Fruit fly (Drosophila melanogaster) whole organism, embryonic: ENCODE measurements around the gene CG34291.

Experiments
- ATbp ChIP-seq: fragments of 200-800 bp; sonication (Bioruptor generic); optimal IDR thresholded peaks from 2 replicates; lab custom pipeline; 2017; ENCODE audit warnings: missing biosample characterization, mild to moderate bottlenecking, missing genetic modification characterization, missing genetic modification reagents
- Atf6 ChIP-seq: fragments of 200-800 bp; sonication (Bioruptor generic); IDR thresholded peaks from 2 replicates; pipeline ENCODE4 v1.3.6; 2022; ENCODE audit warnings: missing biosample characterization, missing genetic modification characterization
- Bdp1 ChIP-seq: fragments of 200-800 bp; sonication (Bioruptor generic); optimal IDR thresholded peaks from 3 replicates; lab custom pipeline; 2016; ENCODE audit warnings: missing biosample characterization, missing genetic modification characterization
- CG10565 ChIP-seq: fragments of 200-800 bp; sonication (Bioruptor generic); optimal IDR thresholded peaks from 3 replicates; lab custom pipeline; 2016; ENCODE audit warnings: missing biosample characterization, mild to moderate bottlenecking, missing genetic modification characterization
- CG10654 ChIP-seq: fragments of 200-800 bp; sonication (Bioruptor generic); optimal IDR thresholded peaks from 2 replicates; lab custom pipeline; 2016; ENCODE audit warnings: missing biosample characterization, missing genetic modification characterization
- CG11696 ChIP-seq: fragments of 200-800 bp; sonication (Bioruptor generic); IDR thresholded peaks from 2 replicates; pipeline ENCODE4 v1.3.6; 2022; ENCODE audit warnings: missing biosample characterization, missing genetic modification characterization
- CG12744 ChIP-seq: fragments of 200-800 bp; sonication (Bioruptor generic); optimal IDR thresholded peaks from 2 replicates; lab custom pipeline; 2016; ENCODE audit warnings: missing biosample characterization, missing genetic modification characterization
- CG13123 ChIP-seq: fragments of 200-800 bp; sonication (Bioruptor generic); optimal IDR thresholded peaks from 2 replicates; lab custom pipeline; 2016; ENCODE audit warnings: missing biosample characterization, missing genetic modification characterization
- CG14441 ChIP-seq: fragments of 200-800 bp; sonication (Bioruptor generic); IDR thresholded peaks from 2 replicates; pipeline ENCODE4 v1.3.6; 2022; ENCODE audit warnings: missing biosample characterization, missing genetic modification characterization
- CG15073 ChIP-seq: fragments of 200-800 bp; sonication (Bioruptor generic); optimal IDR thresholded peaks from 2 replicates; lab custom pipeline; 2016; ENCODE audit warnings: missing biosample characterization, missing genetic modification characterization
- CG17328 ChIP-seq: fragments of 200-800 bp; sonication (Bioruptor generic); IDR thresholded peaks from 2 replicates; pipeline ENCODE4 v1.3.6; 2022; ENCODE audit warnings: missing biosample characterization, missing genetic modification characterization
- CG17568 ChIP-seq: fragments of 200-800 bp; sonication (Bioruptor generic); optimal IDR thresholded peaks from 2 replicates; lab custom pipeline; 2018; ENCODE audit warnings: missing biosample characterization, mild to moderate bottlenecking, missing genetic modification characterization, moderate library complexity
- CG17912 ChIP-seq: fragments of 200-800 bp; sonication (Bioruptor generic); optimal IDR thresholded peaks from 2 replicates; lab custom pipeline; 2018; ENCODE audit warnings: missing biosample characterization, mild to moderate bottlenecking, missing genetic modification characterization
- CG33557 ChIP-seq: fragments of 200-800 bp; sonication (Bioruptor generic); optimal IDR thresholded peaks from 2 replicates; lab custom pipeline; 2019; ENCODE audit warnings: missing biosample characterization, mild to moderate bottlenecking, missing genetic modification characterization, moderate library complexity
- CG43689 ChIP-seq: fragments of 200-800 bp; sonication (Bioruptor generic); IDR thresholded peaks from 2 replicates; pipeline ENCODE4 v1.3.6; 2022; ENCODE audit warnings: missing biosample characterization, missing genetic modification characterization
- CG5953 ChIP-seq: fragments of 200-800 bp; sonication (Bioruptor generic); IDR thresholded peaks from 2 replicates; pipeline ENCODE4 v1.3.6; 2022; ENCODE audit warnings: missing biosample characterization, missing genetic modification characterization
- CG6854 ChIP-seq: fragments of 200-800 bp; sonication (Bioruptor generic); optimal IDR thresholded peaks from 3 replicates; lab custom pipeline; 2017; ENCODE audit warnings: missing biosample characterization, mild to moderate bottlenecking, missing genetic modification characterization
- CG7271 ChIP-seq: fragments of 200-800 bp; sonication (Bioruptor generic); optimal IDR thresholded peaks from 2 replicates; lab custom pipeline; 2018; ENCODE audit warnings: missing biosample characterization, mild to moderate bottlenecking, missing genetic modification characterization, moderate library complexity
- CG7839 ChIP-seq: fragments of 200-800 bp; sonication (Bioruptor generic); optimal IDR thresholded peaks from 3 replicates; lab custom pipeline; 2018; ENCODE audit warnings: missing biosample characterization, mild to moderate bottlenecking, missing genetic modification characterization, moderate library complexity
- CG8089 ChIP-seq: fragments of 200-800 bp; sonication (Bioruptor generic); optimal IDR thresholded peaks from 3 replicates; lab custom pipeline; 2016; ENCODE audit warnings: missing biosample characterization, missing genetic modification characterization
- CG8281 ChIP-seq: fragments of 200-800 bp; sonication (Bioruptor generic); optimal IDR thresholded peaks from 2 replicates; lab custom pipeline; 2018; ENCODE audit warnings: missing biosample characterization, mild to moderate bottlenecking, missing genetic modification characterization, moderate library complexity
- CG9932 ChIP-seq: fragments of 200-800 bp; sonication (Bioruptor generic); IDR thresholded peaks from 2 replicates; pipeline ENCODE4 v1.3.6; 2022; ENCODE audit warnings: missing biosample characterization, missing genetic modification characterization
- CkIIα-i1 ChIP-seq: fragments of 200-800 bp; sonication (Bioruptor generic); IDR thresholded peaks from 2 replicates; pipeline ENCODE4 v1.3.6; 2022; ENCODE audit warnings: missing biosample characterization, missing genetic modification characterization
- Dek ChIP-seq: fragments of 200-800 bp; sonication (Bioruptor generic); optimal IDR thresholded peaks from 3 replicates; lab custom pipeline; 2019; ENCODE audit warnings: missing biosample characterization, mild to moderate bottlenecking, missing genetic modification characterization, moderate library complexity
- Fer2 ChIP-seq: fragments of 200-800 bp; sonication (Bioruptor generic); optimal IDR thresholded peaks from 2 replicates; lab custom pipeline; 2018; ENCODE audit warnings: missing biosample characterization, mild to moderate bottlenecking, missing genetic modification characterization, moderate library complexity
- H2.0 ChIP-seq: fragments of 200-800 bp; sonication (Bioruptor generic); IDR thresholded peaks from 2 replicates; pipeline ENCODE4 v1.3.6; 2022; ENCODE audit warnings: missing biosample characterization, missing genetic modification characterization
- HLH4C ChIP-seq: fragments of 200-800 bp; sonication (Bioruptor generic); IDR thresholded peaks from 3 replicates; pipeline ENCODE4 v1.3.6; 2022; ENCODE audit warnings: missing biosample characterization, missing genetic modification characterization; ENCODE audit not compliant: partially characterized antibody
- HLH54F ChIP-seq: fragments of 200-800 bp; sonication (Bioruptor generic); optimal IDR thresholded peaks from 3 replicates; lab custom pipeline; 2016; ENCODE audit warnings: missing biosample characterization, missing genetic modification characterization
- HmgZ ChIP-seq: fragments of 200-800 bp; sonication (Bioruptor generic); optimal IDR thresholded peaks from 2 replicates; lab custom pipeline; 2018; ENCODE audit warnings: missing biosample characterization, mild to moderate bottlenecking, missing genetic modification characterization
- Hmr ChIP-seq: fragments of 200-800 bp; sonication (Bioruptor generic); optimal IDR thresholded peaks from 3 replicates; lab custom pipeline; 2017; ENCODE audit warnings: mild to moderate bottlenecking, missing biosample characterization, missing genetic modification reagents, missing genetic modification characterization
- Pdp1 ChIP-seq, 2 experiments: fragments of 200-800 bp; sonication (Bioruptor generic); optimal IDR thresholded peaks; 3 replicates each; lab custom pipeline; 2016; ENCODE audit warnings: missing biosample characterization in 2 of 2, missing genetic modification characterization in 2 of 2, mild to moderate bottlenecking in 1 of 2, moderate library complexity in 1 of 2
- Side ChIP-seq: fragments of 200-800 bp; sonication (Bioruptor generic); optimal IDR thresholded peaks from 2 replicates; lab custom pipeline; 2016; ENCODE audit warnings: missing biosample characterization, missing genetic modification characterization
- ac ChIP-seq: fragments of 200-800 bp; sonication (Bioruptor generic); optimal IDR thresholded peaks from 3 replicates; lab custom pipeline; 2017; ENCODE audit warnings: missing biosample characterization, mild to moderate bottlenecking, missing genetic modification characterization
- cato ChIP-seq: fragments of 200-800 bp; sonication (Bioruptor generic); optimal IDR thresholded peaks from 2 replicates; lab custom pipeline; 2016; ENCODE audit warnings: missing biosample characterization, missing genetic modification characterization, borderline replicate concordance
- caup ChIP-seq: fragments of 200-800 bp; sonication (Bioruptor generic); optimal IDR thresholded peaks from 3 replicates; lab custom pipeline; 2017; ENCODE audit warnings: missing biosample characterization, mild to moderate bottlenecking, missing genetic modification characterization, moderate library complexity; ENCODE audit not compliant: severe bottlenecking
- crp ChIP-seq, 2 experiments: fragments of 200-800 bp; sonication (Bioruptor generic); optimal IDR thresholded peaks; 2 replicates in 1 of 2; 3 replicates in 1 of 2; lab custom pipeline; 2017; ENCODE audit warnings: missing biosample characterization in 2 of 2, missing genetic modification characterization in 2 of 2, mild to moderate bottlenecking in 1 of 2, moderate library complexity in 1 of 2
- fd64A ChIP-seq: fragments of 200-800 bp; sonication (Bioruptor generic); optimal IDR thresholded peaks from 3 replicates; lab custom pipeline; 2018; ENCODE audit warnings: missing biosample characterization, mild to moderate bottlenecking, missing genetic modification characterization
- gcm ChIP-seq: fragments of 200-800 bp; sonication (Bioruptor generic); optimal IDR thresholded peaks from 2 replicates; lab custom pipeline; 2019; ENCODE audit warnings: missing biosample characterization, mild to moderate bottlenecking, missing genetic modification characterization, moderate library complexity
- jing ChIP-seq: fragments of 200-800 bp; sonication (Bioruptor generic); optimal IDR thresholded peaks from 2 replicates; lab custom pipeline; 2018; ENCODE audit warnings: missing biosample characterization, mild to moderate bottlenecking, missing genetic modification characterization
- lbe ChIP-seq: fragments of 200-800 bp; sonication (Bioruptor generic); optimal IDR thresholded peaks from 2 replicates; lab custom pipeline; 2016; ENCODE audit warnings: missing biosample characterization, mild to moderate bottlenecking, missing genetic modification characterization
- lov ChIP-seq, 2 experiments: fragments of 200-800 bp in 1 of 2; fragments of >200 bp in 1 of 2; sonication (Bioruptor generic) in 1 of 2; IDR thresholded peaks in 1 of 2; optimal IDR thresholded peaks in 1 of 2; 2 replicates in 1 of 2; 3 replicates in 1 of 2; pipeline versions ENCODE4 v1.3.6 to Lab custom; 2017 to 2022; ENCODE audit warnings: missing biosample characterization in 1 of 2, missing genetic modification characterization in 1 of 2
- pho ChIP-seq: fragments of 200-800 bp; sonication (Bioruptor generic); optimal IDR thresholded peaks from 2 replicates; lab custom pipeline; 2016; ENCODE audit warnings: missing biosample characterization, missing genetic modification characterization
- rib ChIP-seq: fragments of 200-800 bp; sonication (Bioruptor generic); IDR thresholded peaks from 2 replicates; pipeline ENCODE4 v1.3.6; 2022; ENCODE audit warnings: missing biosample characterization, missing genetic modification characterization
- sens-2 ChIP-seq: fragments of 200-800 bp; sonication (Bioruptor generic); IDR thresholded peaks from 2 replicates; pipeline ENCODE4 v1.3.6; 2022; ENCODE audit warnings: missing biosample characterization, missing genetic modification characterization
- shn ChIP-seq: fragments of 200-800 bp; sonication (Bioruptor generic); optimal IDR thresholded peaks from 3 replicates; lab custom pipeline; 2016; ENCODE audit warnings: missing biosample characterization, missing genetic modification characterization
- slbo ChIP-seq: fragments of 200-800 bp; sonication (Bioruptor generic); IDR thresholded peaks from 2 replicates; pipeline ENCODE4 v1.3.6; 2022; ENCODE audit warnings: missing biosample characterization, missing genetic modification characterization
- unpg ChIP-seq: fragments of 200-800 bp; sonication (Bioruptor generic); optimal IDR thresholded peaks from 3 replicates; lab custom pipeline; 2018; ENCODE audit warnings: missing biosample characterization, mild to moderate bottlenecking, missing genetic modification characterization, moderate library complexity
- usp ChIP-seq: fragments of >200 bp; optimal IDR thresholded peaks from 2 replicates; lab custom pipeline; 2017; ENCODE audit warnings: missing biosample characterization, missing genetic modification characterization
- zfh1 ChIP-seq: fragments of 200-800 bp; sonication (Bioruptor generic); IDR thresholded peaks from 3 replicates; pipeline ENCODE4 v1.3.6; 2022; ENCODE audit warnings: missing biosample characterization, missing genetic modification characterization
- zfh2 ChIP-seq: fragments of 200-800 bp; sonication (Bioruptor generic); optimal IDR thresholded peaks from 2 replicates; lab custom pipeline; 2016; ENCODE audit warnings: missing biosample characterization, missing genetic modification characterization

CG34291 gene

DNA sequence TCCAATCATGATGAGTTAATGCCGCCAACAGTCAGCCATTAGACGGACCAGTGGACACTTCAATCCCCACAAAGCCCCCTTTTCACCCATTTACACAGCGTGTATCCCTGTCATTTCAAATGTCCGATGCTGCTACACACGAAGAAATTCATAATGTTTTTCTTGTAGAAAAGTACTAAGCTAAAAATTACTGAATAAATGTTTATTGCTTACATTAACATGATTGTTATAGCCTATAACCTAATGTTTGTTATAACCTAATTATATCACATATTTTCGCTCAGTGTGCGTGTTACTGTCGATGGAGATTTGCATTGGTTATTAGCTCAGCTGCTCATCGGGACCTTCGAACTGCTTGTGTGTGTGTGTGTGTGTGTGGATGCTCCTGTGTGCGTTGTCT is 11.0 kb upstream of the CG34291 start (continued):
- TF ChIP-seq CG17328 (GFP tag; lab: Robert Waterston, UW) (peak; percentile 35; the same call in 1 of the 2 replicates), ac (no peak), CG6854 (GFP tag; lab: Kevin White, UChicago) (no peak), lov (optimal IDR thresholded peaks at IDR 0.05; lab: Kevin White, UChicago) (no peak), lov (GFP tag; IDR thresholded peaks at IDR 0.05; lab: Robert Waterston, UW) (no peak), CG33557 (GFP tag; lab: Kevin White, UChicago) (no peak), CG5953 (GFP tag; lab: Robert Waterston, UW) (no peak), CG43689 (GFP tag; lab: Robert Waterston, UW) (no peak), CG9932 (GFP tag; lab: Robert Waterston, UW) (no peak), CG8089 (peak; percentile 39), CG14441 (GFP tag; lab: Robert Waterston, UW) (peak; percentile 30; the same call in 1 of the 2 replicates), CG7271 (tag; lab: Kevin White, UChicago) (no peak), CG10654 (GFP tag; lab: Kevin White, UChicago) (peak; percentile 13), cato (GFP tag; lab: Kevin White, UChicago) (no peak), lbe (GFP tag; lab: Kevin White, UChicago) (no peak), CG7839 (tag; lab: Kevin White, UChicago) (peak; percentile 44), shn (no peak), unpg (GFP tag; lab: Kevin White, UChicago) (peak; percentile 69), zfh2 (GFP tag; lab: Kevin White, UChicago) (no peak), sens-2 (GFP tag; lab: Robert Waterston, UW) (peak; percentile 68; the same call in 1 of the 2 replicates), Pdp1 (GFP tag; optimal IDR thresholded peaks at IDR 0.05; lab: Kevin White, UChicago) (peak; percentile 21 to 38), gcm (GFP tag; lab: Kevin White, UChicago) (no peak), CG10565 (no peak), Bdp1 (GFP tag; lab: Kevin White, UChicago) (peak; percentile 3), fd64A (GFP tag; lab: Kevin White, UChicago) (no peak), Atf6 (peak; percentile 48; the same call in 1 of the 2 replicates), usp (GFP tag; lab: Kevin White, UChicago) (no peak), jing (GFP tag; lab: Kevin White, UChicago) (peak; percentile 24), CG15073 (GFP tag; lab: Kevin White, UChicago) (no peak), CG13123 (GFP tag; lab: Kevin White, UChicago) (no peak), Hmr (no peak), ATbp (GFP tag; lab: Kevin White, UChicago) (peak; percentile 38), HLH54F (GFP tag; lab: Kevin White, UChicago) (no peak), CG12744 (GFP tag; lab: Kevin White, UChicago) (no peak), CkIIα-i1 (GFP tag; lab: Robert Waterston, UW) (no peak), rib (GFP tag; lab: Robert Waterston, UW) (no peak), CG17912 (GFP tag; lab: Kevin White, UChicago) (no peak), zfh1 (GFP tag; lab: Robert Waterston, UW) (0 out of 3 replicates have a peak, but pooled peaks have one; percentile 41), caup (GFP tag; lab: Kevin White, UChicago) (no peak), CG11696 (GFP tag; lab: Robert Waterston, UW) (0 out of 2 replicates have a peak, but pooled peaks have one; percentile 32), pho (GFP tag; lab: Kevin White, UChicago) (no peak), H2.0 (GFP tag; lab: Robert Waterston, UW) (0 out of 2 replicates have a peak, but pooled peaks have one; percentile 18), CG8281 (tag; lab: Kevin White, UChicago) (no peak), crp (GFP tag; optimal IDR thresholded peaks at IDR 0.05; lab: Kevin White, UChicago) (no peak), slbo (GFP tag; lab: Robert Waterston, UW) (peak; percentile 40; the same call in 1 of the 2 replicates), Side (GFP tag; lab: Kevin White, UChicago) (peak; percentile 3), CG17568 (GFP tag; lab: Kevin White, UChicago) (no peak), Fer2 (no peak), HLH4C (GFP tag; lab: Robert Waterston, UW) (no peak), Dek (tag; lab: Kevin White, UChicago) (no peak), HmgZ (tag; lab: Kevin White, UChicago) (no peak)
